Worm (Caenorhabditis elegans): ENCODE results near the gene rig-1.

rig-1 gene

DNA sequence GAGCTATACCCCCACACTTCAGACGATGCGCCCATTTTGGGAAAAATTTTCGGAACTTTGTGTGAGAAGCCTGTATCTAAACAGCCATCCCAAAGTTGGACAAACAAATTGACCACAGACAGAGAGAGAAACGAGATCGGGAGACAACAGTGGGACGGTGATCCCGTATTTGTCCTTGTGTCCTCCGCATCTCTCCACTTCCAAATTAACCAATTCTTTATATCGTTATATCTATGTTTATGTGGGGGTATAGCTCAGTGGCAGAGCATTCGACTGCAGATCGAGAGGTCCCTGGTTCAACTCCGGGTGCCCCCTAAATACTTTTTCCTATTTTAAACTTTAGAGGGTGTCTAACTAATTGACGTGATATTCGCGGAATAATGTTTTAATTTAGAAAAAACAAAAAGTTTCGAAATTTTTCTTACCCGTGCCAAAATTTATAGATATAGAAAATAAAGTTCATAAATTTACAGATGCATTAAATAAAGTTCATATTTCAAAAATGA, 21.7 kb upstream of the rig-1 start:
- TF ChIP-seq ztf-1 (GFP tag; conservative IDR thresholded peaks at IDR 0.05) (no peak), mdl-1 (tag; optimal IDR thresholded peaks at IDR 0.05) (no peak), Y55F3AM.14 (GFP tag; optimal IDR thresholded peaks at IDR 0.05) (peak; percentile 15), nhr-21 (tag; optimal IDR thresholded peaks at IDR 0.05) (peak; percentile 12), dmd-4 (tag; optimal IDR thresholded peaks at IDR 0.05) (no peak), sma-3 (GFP tag; optimal IDR thresholded peaks at IDR 0.05) (peak; percentile 15), nhr-237 (tag; optimal IDR thresholded peaks at IDR 0.05) (no peak), lin-13 (GFP tag; optimal IDR thresholded peaks at IDR 0.05) (no peak), lin-39 (tag; optimal IDR thresholded peaks at IDR 0.05) (no peak)

DNA sequence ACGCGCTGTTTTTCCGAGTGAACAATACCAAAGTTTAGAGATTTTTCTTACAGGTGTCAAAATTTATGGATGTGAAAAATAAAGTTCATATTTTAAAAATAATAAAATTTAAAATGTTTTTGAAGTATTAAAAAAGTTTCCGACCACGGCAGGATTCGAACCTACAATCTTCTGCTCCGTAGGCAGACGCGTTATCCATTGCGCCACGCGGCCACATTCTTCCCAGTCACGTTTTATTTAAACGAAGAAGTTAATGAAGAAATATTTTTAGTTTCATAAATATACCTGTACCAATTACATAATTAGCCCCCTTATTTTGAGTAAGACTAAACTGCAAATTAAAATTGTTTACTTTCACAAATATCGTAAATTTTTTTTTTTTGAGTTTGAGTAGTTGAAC, 19.8 kb upstream of the rig-1 start:
- TF ChIP-seq fos-1 (tag; optimal IDR thresholded peaks at IDR 0.05) (peak; percentile 1), aly-2 (tag; optimal IDR thresholded peaks at IDR 0.05) (no peak), crh-2 (tag; optimal IDR thresholded peaks at IDR 0.05) (peak; percentile 11), sma-3 (GFP tag; optimal IDR thresholded peaks at IDR 0.05) (peak; percentile 13), sma-9 (GFP tag; optimal IDR thresholded peaks at IDR 0.05) (peak; percentile 18), sma-9 (tag; optimal IDR thresholded peaks at IDR 0.05) (no peak), dmd-4 (tag; optimal IDR thresholded peaks at IDR 0.05) (no peak)

DNA sequence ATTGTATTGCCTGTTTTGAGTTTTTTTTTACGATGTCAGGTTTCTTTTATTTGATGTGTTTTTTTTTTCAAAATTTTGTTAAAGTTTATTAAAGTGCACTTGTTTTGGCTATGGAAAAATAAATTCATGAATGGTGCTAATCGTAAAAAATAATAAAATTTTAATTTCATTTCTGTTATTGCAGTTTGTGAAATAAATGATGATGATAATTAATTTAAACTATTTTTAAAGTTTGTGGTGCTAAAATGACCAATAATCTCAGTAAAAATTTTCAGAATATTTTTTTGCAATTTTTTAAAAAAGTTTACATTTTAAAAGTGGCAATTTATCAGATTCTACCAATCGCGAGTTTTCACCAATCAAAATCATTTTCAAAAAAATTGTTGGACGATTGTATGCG, 16.6 kb upstream of the rig-1 start, which contains the start of gene stg-2:
Gene stg-2, minus strand, starts transcription at position 101 of the 400 bp plus-strand sequence.
- TF ChIP-seq elt-3 (tag; optimal IDR thresholded peaks at IDR 0.05) = no peak
- no peak for TF ChIP-seq unc-55 (GFP tag; optimal IDR thresholded peaks at IDR 0.05)
- TF ChIP-seq ztf-1 (GFP tag; conservative IDR thresholded peaks at IDR 0.05) = no peak

DNA sequence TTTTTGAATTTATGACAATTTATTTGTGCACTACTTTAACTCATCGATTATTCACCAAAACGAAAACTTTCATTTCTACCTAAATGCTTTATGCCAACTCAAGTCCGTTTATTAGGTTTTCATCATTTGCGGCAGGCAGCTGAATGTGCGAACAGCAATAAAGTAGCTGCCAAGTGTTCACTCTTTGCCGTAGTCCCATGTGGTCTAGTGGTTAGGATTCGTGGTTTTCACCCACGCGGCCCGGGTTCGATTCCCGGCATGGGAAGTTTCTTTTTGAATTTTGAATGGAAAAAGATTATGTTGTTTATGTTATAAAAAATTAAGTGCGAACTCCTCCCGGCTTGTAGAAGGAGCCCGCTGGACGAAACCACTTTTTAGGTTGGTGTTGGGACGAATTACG, 14.1 kb upstream of the rig-1 start:
- TF ChIP-seq sma-3 (GFP tag; optimal IDR thresholded peaks at IDR 0.05) (peak; percentile 39), nhr-6 (tag; optimal IDR thresholded peaks at IDR 0.05) (no peak), lin-13 (GFP tag; optimal IDR thresholded peaks at IDR 0.05) (peak; percentile 8), lsy-2 (tag; optimal IDR thresholded peaks at IDR 0.05) (peak in 1 of 2 experiments; percentile 29), nhr-10 (tag; optimal IDR thresholded peaks at IDR 0.05) (no peak), F13H6.1 (tag; optimal IDR thresholded peaks at IDR 0.05) (peak; percentile 34), nhr-129 (tag; optimal IDR thresholded peaks at IDR 0.05) (peak; percentile 35), elt-1 (tag; optimal IDR thresholded peaks at IDR 0.05) (no peak), nhr-77 (tag; optimal IDR thresholded peaks at IDR 0.05) (no peak), fos-1 (tag; optimal IDR thresholded peaks at IDR 0.05) (peak; percentile 44), Y55F3AM.14 (GFP tag; optimal IDR thresholded peaks at IDR 0.05) (peak; percentile 36), crh-2 (tag; optimal IDR thresholded peaks at IDR 0.05) (peak; percentile 28), nhr-21 (tag; optimal IDR thresholded peaks at IDR 0.05) (peak; percentile 14), unc-55 (GFP tag; optimal IDR thresholded peaks at IDR 0.05) (peak; percentile 42)

DNA sequence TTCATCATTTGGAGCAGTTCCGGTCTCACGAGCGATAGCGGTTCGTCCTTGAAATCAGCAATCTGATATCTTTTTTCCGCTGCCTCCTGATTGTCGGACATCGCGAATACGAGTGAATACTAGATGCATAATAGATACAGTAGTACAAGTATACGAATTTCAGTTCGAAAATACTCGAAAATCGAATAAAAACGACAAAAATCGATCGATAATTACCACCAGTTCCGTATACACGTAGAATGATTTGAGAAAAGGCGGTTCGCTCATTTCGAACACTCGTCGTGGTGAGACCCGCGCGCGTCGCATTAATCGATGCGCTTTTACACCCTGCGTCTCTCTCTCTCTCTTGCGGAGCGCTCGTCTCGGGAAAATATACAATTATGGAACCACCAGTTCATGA, 13.4 kb upstream of the rig-1 start, which contains the start of gene F12D9.2:
Gene F12D9.2, minus strand, starts transcription at position 101 of the 400 bp plus-strand sequence.
- TF ChIP-seq lin-39 (tag; optimal IDR thresholded peaks at IDR 0.05) = no peak
- no peak for TF ChIP-seq zag-1 (tag; optimal IDR thresholded peaks at IDR 0.05)
- TF ChIP-seq sma-3 (GFP tag; optimal IDR thresholded peaks at IDR 0.05) = no peak
- TF ChIP-seq ztf-11 (tag; optimal IDR thresholded peaks at IDR 0.05) = no peak
- TF ChIP-seq unc-62 (GFP tag; optimal IDR thresholded peaks at IDR 0.05) = no peak
- no peak for TF ChIP-seq sem-4 (tag; optimal IDR thresholded peaks at IDR 0.05)
- no peak for TF ChIP-seq snpc-4 (tag; optimal IDR thresholded peaks at IDR 0.05)
- TF ChIP-seq mbf-1 (tag; optimal IDR thresholded peaks at IDR 0.05) = no peak
- no peak for TF ChIP-seq elt-1 (tag; optimal IDR thresholded peaks at IDR 0.05)
- no peak for TF ChIP-seq C34F6.9 (tag; optimal IDR thresholded peaks at IDR 0.05)
- TF ChIP-seq nhr-25 (tag; optimal IDR thresholded peaks at IDR 0.05) = no peak
- no peak for TF ChIP-seq egl-27 (tag; optimal IDR thresholded peaks at IDR 0.05)
- TF ChIP-seq nhr-77 (tag; optimal IDR thresholded peaks at IDR 0.05) = no peak
- TF ChIP-seq nhr-10 (tag; optimal IDR thresholded peaks at IDR 0.05) = no peak

DNA sequence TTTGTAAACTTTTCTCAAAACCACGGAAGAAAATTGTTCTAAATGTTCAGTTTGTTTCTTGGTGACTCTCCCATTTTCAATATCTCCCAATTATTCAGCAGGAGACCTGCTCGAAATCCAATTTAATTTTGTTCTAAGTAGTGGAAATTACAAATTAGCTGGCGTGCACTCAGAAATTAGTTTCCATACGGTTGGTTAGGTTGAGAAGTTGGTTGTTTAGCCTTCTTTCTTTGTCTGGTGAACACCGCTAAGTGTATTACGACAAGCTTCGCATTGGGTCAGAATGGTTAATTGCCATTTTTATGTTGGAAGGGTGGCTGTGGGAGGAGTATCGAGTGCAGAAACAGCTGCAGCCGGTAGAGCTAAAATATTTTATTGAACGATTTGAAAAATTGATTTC, 11.8 kb upstream of the rig-1 start:
- TF ChIP-seq R02D3.7 (tag; optimal IDR thresholded peaks at IDR 0.05) = no peak
- TF ChIP-seq Y55F3AM.14 (GFP tag; optimal IDR thresholded peaks at IDR 0.05) = no peak
- no peak for TF ChIP-seq lsy-2 (tag; optimal IDR thresholded peaks at IDR 0.05)
